Worm (Caenorhabditis elegans) whole organism, young adult: ENCODE data around the gene prx-10.
A peak's percentile ranks its signal among the peaks of the same experiment; 100 is the strongest.

Source experiments
- C06A6.2 ChIP-seq: fragments of 200-800 bp; sonication (Bioruptor generic); conservative IDR thresholded peaks from 2 replicates; pipeline ENCODE4 v1.3.6; 2022; ENCODE audit warnings: missing genetic modification characterization, missing compliant biosample characterization
- D2030.7 ChIP-seq: fragments of 200-800 bp; sonication (Bioruptor generic); IDR thresholded peaks from 2 replicates; pipeline ENCODE4 v1.3.6; 2022; ENCODE audit warnings: missing genetic modification reagents, missing genetic modification characterization, missing compliant biosample characterization
- F10E7.11 ChIP-seq: sonication (generic microtip); optimal IDR thresholded peaks from 2 replicates; lab custom pipeline; 2017; ENCODE audit warnings: mild to moderate bottlenecking, missing genetic modification characterization, moderate library complexity, missing compliant biosample characterization
- F33H1.4 ChIP-seq: fragments of 200-800 bp; sonication (Bioruptor generic); IDR thresholded peaks from 2 replicates; pipeline ENCODE4 v1.3.6; 2022; ENCODE audit warnings: missing genetic modification reagents, missing genetic modification characterization, missing compliant biosample characterization
- F49E8.2 ChIP-seq: sonication (generic microtip); optimal IDR thresholded peaks from 3 replicates; lab custom pipeline; 2017; ENCODE audit warnings: missing genetic modification characterization, mild to moderate bottlenecking, missing compliant biosample characterization, antibody characterized with exemption, moderate library complexity; ENCODE audit not compliant: insufficient read depth
- Y79H2A.3 ChIP-seq: fragments of 200-800 bp; sonication (Bioruptor generic); conservative IDR thresholded peaks from 2 replicates; pipeline ENCODE4 v1.3.6; 2022; ENCODE audit warnings: missing genetic modification reagents, missing genetic modification characterization, missing compliant biosample characterization
- ZK185.1 ChIP-seq: sonication (generic microtip); optimal IDR thresholded peaks from 2 replicates; lab custom pipeline; 2016; ENCODE audit warnings: mild to moderate bottlenecking, missing genetic modification characterization, missing compliant biosample characterization; ENCODE audit not compliant: poor library complexity, severe bottlenecking
- attf-3 ChIP-seq: fragments of 200-800 bp; sonication (Bioruptor generic); conservative IDR thresholded peaks from 2 replicates; pipeline ENCODE4 v1.3.6; 2022; ENCODE audit warnings: missing genetic modification reagents, missing genetic modification characterization, missing compliant biosample characterization
- attf-5 ChIP-seq: fragments of 200-800 bp; sonication (Bioruptor generic); optimal IDR thresholded peaks from 2 replicates; lab custom pipeline; 2018; ENCODE audit warnings: mild to moderate bottlenecking, missing genetic modification characterization, missing compliant biosample characterization
- cebp-1 ChIP-seq, 2 experiments: fragments of 200-800 bp in 1 of 2; sonication (Bioruptor generic) in 1 of 2; sonication (generic microtip) in 1 of 2; IDR thresholded peaks in 1 of 2; optimal IDR thresholded peaks in 1 of 2; 2 replicates each; pipeline versions ENCODE4 v1.3.6 to Lab custom; 2017 to 2022; ENCODE audit warnings: missing compliant biosample characterization in 2 of 2, missing genetic modification characterization in 2 of 2, mild to moderate bottlenecking in 1 of 2, missing genetic modification reagents in 1 of 2, moderate library complexity in 1 of 2
- ceh-27 ChIP-seq: fragments of 200-800 bp; sonication (Bioruptor generic); optimal IDR thresholded peaks from 2 replicates; lab custom pipeline; 2018; ENCODE audit warnings: mild to moderate bottlenecking, missing genetic modification characterization, moderate library complexity, missing compliant biosample characterization
- ceh-58 ChIP-seq: fragments of 200-800 bp; sonication (Bioruptor generic); IDR thresholded peaks from 2 replicates; pipeline ENCODE4 v1.3.6; 2022; ENCODE audit warnings: missing genetic modification characterization, missing compliant biosample characterization
- chd-7 ChIP-seq: sonication (generic microtip); optimal IDR thresholded peaks from 2 replicates; lab custom pipeline; 2016; ENCODE audit warnings: mild to moderate bottlenecking, missing genetic modification characterization, moderate library complexity, missing compliant biosample characterization
- die-1 ChIP-seq: sonication (generic microtip); optimal IDR thresholded peaks from 2 replicates; lab custom pipeline; 2016; ENCODE audit warnings: missing genotype, mild to moderate bottlenecking, missing genetic modification characterization, missing compliant biosample characterization
- dox-1 ChIP-seq: fragments of 200-800 bp; sonication (Bioruptor generic); IDR thresholded peaks from 2 replicates; pipeline ENCODE4 v1.3.6; 2022; ENCODE audit warnings: missing genetic modification reagents, missing genetic modification characterization, missing compliant biosample characterization
- efl-1 ChIP-seq: fragments of 150-350 bp; optimal IDR thresholded peaks from 2 replicates; lab custom pipeline; 2014; ENCODE audit warnings: missing biosample characterization, missing genetic modification reagents, missing genetic modification characterization
- egl-18 ChIP-seq: fragments of 200-800 bp; sonication (Bioruptor generic); IDR thresholded peaks from 2 replicates; pipeline ENCODE4 v1.3.6; 2022; ENCODE audit warnings: missing genetic modification reagents, missing genetic modification characterization, missing compliant biosample characterization
- egl-44 ChIP-seq: fragments of 200-800 bp; sonication (Bioruptor generic); IDR thresholded peaks from 2 replicates; pipeline ENCODE4 v1.3.6; 2022; ENCODE audit warnings: missing genetic modification reagents, missing genetic modification characterization, missing compliant biosample characterization
- ekl-4 ChIP-seq: fragments of 200-800 bp; sonication (Bioruptor generic); IDR thresholded peaks from 2 replicates; pipeline ENCODE4 v1.3.6; 2022; ENCODE audit warnings: missing genetic modification reagents, missing genetic modification characterization, missing compliant biosample characterization
- hlh-12 ChIP-seq: sonication (generic microtip); optimal IDR thresholded peaks from 2 replicates; lab custom pipeline; 2016; ENCODE audit warnings: missing genetic modification characterization, missing compliant biosample characterization
- hmg-1.2 ChIP-seq: fragments of 200-800 bp; sonication (Bioruptor generic); IDR thresholded peaks from 2 replicates; pipeline ENCODE4 v1.3.6; 2022; ENCODE audit warnings: missing genetic modification reagents, missing genetic modification characterization, missing compliant biosample characterization
- hrde-1 ChIP-seq: sonication (generic microtip); optimal IDR thresholded peaks from 2 replicates; lab custom pipeline; 2016; ENCODE audit warnings: missing genetic modification characterization, mild to moderate bottlenecking, missing compliant biosample characterization, moderate library complexity, missing genotype, missing genetic modification reagents, borderline replicate concordance
- lin-26 ChIP-seq: fragments of 200-800 bp; sonication (Bioruptor generic); IDR thresholded peaks from 2 replicates; pipeline ENCODE4 v1.3.6; 2022; ENCODE audit warnings: missing genetic modification reagents, missing genetic modification characterization, missing compliant biosample characterization
- lin-35 ChIP-seq, 3 experiments: fragments of 150-350 bp in 2 of 3; sonication (generic microtip) in 1 of 3; optimal IDR thresholded peaks; 2 replicates each; lab custom pipeline; 2014 to 2018; ENCODE audit warnings: missing biosample characterization in 3 of 3, missing genetic modification characterization in 3 of 3, missing genetic modification reagents in 3 of 3
- lin-40 ChIP-seq: sonication (generic microtip); optimal IDR thresholded peaks from 2 replicates; lab custom pipeline; 2016; ENCODE audit warnings: missing genetic modification characterization, mild to moderate bottlenecking, missing compliant biosample characterization, missing genotype, missing genetic modification reagents
- madf-3 ChIP-seq: fragments of 200-800 bp; sonication (Bioruptor generic); IDR thresholded peaks from 2 replicates; pipeline ENCODE4 v1.3.6; 2022; ENCODE audit warnings: missing genetic modification reagents, missing genetic modification characterization, missing compliant biosample characterization
- madf-6 ChIP-seq: fragments of 200-800 bp; sonication (Bioruptor generic); IDR thresholded peaks from 2 replicates; pipeline ENCODE4 v1.3.6; 2022; ENCODE audit warnings: missing genetic modification reagents, missing genetic modification characterization, missing compliant biosample characterization
- nfyb-1 ChIP-seq: fragments of 200-800 bp; sonication (Bioruptor generic); IDR thresholded peaks from 2 replicates; pipeline ENCODE4 v1.3.6; 2022; ENCODE audit warnings: missing genetic modification reagents, missing genetic modification characterization, missing compliant biosample characterization
- nhr-179 ChIP-seq: sonication (generic microtip); optimal IDR thresholded peaks from 2 replicates; lab custom pipeline; 2016; ENCODE audit warnings: mild to moderate bottlenecking, missing genetic modification characterization, missing compliant biosample characterization
- nhr-80 ChIP-seq: sonication (generic microtip); optimal IDR thresholded peaks from 2 replicates; lab custom pipeline; 2016; ENCODE audit warnings: missing genetic modification characterization, missing compliant biosample characterization
- rcor-1 ChIP-seq: fragments of 200-800 bp; sonication (Bioruptor generic); IDR thresholded peaks from 2 replicates; pipeline ENCODE4 v1.3.6; 2022; ENCODE audit warnings: missing genetic modification reagents, missing genetic modification characterization, missing compliant biosample characterization
- repo-1 ChIP-seq: sonication (generic microtip); optimal IDR thresholded peaks from 2 replicates; lab custom pipeline; 2017; ENCODE audit warnings: mild to moderate bottlenecking, missing genetic modification characterization, missing compliant biosample characterization
- rpc-1 ChIP-seq, 2 experiments: fragments of 150-350 bp in 1 of 2; sonication (generic microtip) in 1 of 2; optimal IDR thresholded peaks; 2 replicates each; lab custom pipeline; 2014 to 2018; ENCODE audit warnings: missing biosample characterization in 1 of 2, missing genetic modification characterization in 1 of 2, missing genetic modification reagents in 1 of 2, missing genotype in 1 of 2
- snpc-3.4 ChIP-seq: sonication (generic microtip); optimal IDR thresholded peaks from 2 replicates; lab custom pipeline; 2017; ENCODE audit warnings: missing genetic modification characterization, mild to moderate bottlenecking, missing compliant biosample characterization, antibody characterized with exemption, moderate library complexity, missing genotype, missing genetic modification reagents
- snpc-4 ChIP-seq, 5 experiments: fragments of 150-350 bp in 1 of 5; sonication (generic microtip) in 4 of 5; optimal IDR thresholded peaks; 2 replicates each; lab custom pipeline; 2014 to 2018; ENCODE audit warnings: missing genetic modification characterization in 5 of 5, missing biosample characterization in 3 of 5, antibody characterized with exemption in 2 of 5, mild to moderate bottlenecking in 2 of 5, missing compliant biosample characterization in 2 of 5, missing genotype in 2 of 5, moderate library complexity in 2 of 5, missing genetic modification reagents in 1 of 5
- tbp1 ChIP-seq: fragments of 200-800 bp; sonication (Bioruptor generic); optimal IDR thresholded peaks from 2 replicates; lab custom pipeline; 2018; ENCODE audit warnings: mild to moderate bottlenecking, missing genetic modification characterization, missing compliant biosample characterization
- tlf-1 ChIP-seq: fragments of 200-800 bp; sonication (Bioruptor generic); optimal IDR thresholded peaks from 2 replicates; lab custom pipeline; 2018; ENCODE audit warnings: mild to moderate bottlenecking, missing genetic modification characterization, missing compliant biosample characterization
- unc-130 ChIP-seq: sonication (generic microtip); optimal IDR thresholded peaks from 2 replicates; lab custom pipeline; 2016; ENCODE audit warnings: missing genetic modification reagents, missing genetic modification characterization, missing compliant biosample characterization
- zfh-2 ChIP-seq: fragments of 200-800 bp; sonication (Bioruptor generic); conservative IDR thresholded peaks from 2 replicates; pipeline ENCODE4 v1.3.6; 2022; ENCODE audit warnings: missing genetic modification reagents, missing genetic modification characterization, missing compliant biosample characterization
- ztf-26 ChIP-seq: sonication (generic microtip); optimal IDR thresholded peaks from 2 replicates; lab custom pipeline; 2017; ENCODE audit warnings: missing genetic modification characterization, missing compliant biosample characterization
- ztf-28 ChIP-seq: fragments of 200-800 bp; sonication (Bioruptor generic); IDR thresholded peaks from 2 replicates; pipeline ENCODE4 v1.3.6; 2022; ENCODE audit warnings: missing genetic modification reagents, missing genetic modification characterization, missing compliant biosample characterization

The prx-10 gene

DNA sequence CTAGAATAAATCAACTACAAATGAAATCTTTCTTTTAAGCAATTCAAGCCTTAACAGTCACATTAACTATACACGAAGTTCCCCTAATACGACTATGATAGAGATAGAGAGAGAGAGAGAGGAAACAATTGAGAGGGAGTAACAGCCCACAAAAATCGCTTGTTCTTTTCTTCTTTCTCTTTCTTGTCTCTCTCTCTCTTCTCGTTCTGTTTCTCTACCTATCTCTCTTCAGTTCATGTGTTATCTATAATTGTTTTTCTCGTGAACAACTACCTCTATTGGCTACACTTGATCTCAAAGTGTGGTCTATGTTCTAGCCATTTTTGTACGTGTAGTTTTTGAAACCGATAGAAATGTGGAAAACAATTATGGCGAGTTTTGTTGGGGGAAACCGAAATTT, 33.6 kb upstream of the prx-10 start:
- TF ChIP-seq rcor-1 (GFP tag; lab: Robert Waterston, UW) (no peak), ztf-26 (tag; lab: Kevin White, UChicago) (no peak), ekl-4 (GFP tag; lab: Robert Waterston, UW) (0 out of 2 replicates have a peak, but pooled peaks have one; percentile 57), die-1 (tag; lab: Kevin White, UChicago) (peak; percentile 17), chd-7 (tag; lab: Kevin White, UChicago) (no peak), attf-5 (GFP tag; lab: Kevin White, UChicago) (peak; percentile 49), Y79H2A.3 (GFP tag; lab: Robert Waterston, UW) (no peak), ztf-28 (GFP tag; lab: Robert Waterston, UW) (no peak), zfh-2 (GFP tag; lab: Robert Waterston, UW) (no peak), tbp1 (GFP tag; lab: Kevin White, UChicago) (peak; percentile 15), cebp-1 (GFP tag; IDR thresholded peaks at IDR 0.05; lab: Robert Waterston, UW) (no peak), cebp-1 (tag; optimal IDR thresholded peaks at IDR 0.05; lab: Kevin White, UChicago) (peak; percentile 43), nhr-80 (tag; lab: Kevin White, UChicago) (peak; percentile 66), egl-44 (GFP tag; lab: Robert Waterston, UW) (no peak), F49E8.2 (no peak), F33H1.4 (GFP tag; lab: Robert Waterston, UW) (no peak), dox-1 (GFP tag; lab: Robert Waterston, UW) (0 out of 2 replicates have a peak, but pooled peaks have one; percentile 44), hmg-1.2 (peak; percentile 47; the same call in 1 of the 2 replicates), ZK185.1 (tag; lab: Kevin White, UChicago) (peak; percentile 42), tlf-1 (peak; percentile 18), ceh-27 (GFP tag; lab: Kevin White, UChicago) (peak; percentile 47), lin-35 (GFP tag; optimal IDR thresholded peaks at IDR 0.05; lab: Kevin White, UChicago) (peak in 1 of 3 experiments; percentile 7), snpc-4 (GFP tag; optimal IDR thresholded peaks at IDR 0.05; lab: Kevin White, UChicago) (no peak), snpc-4 (tag; optimal IDR thresholded peaks at IDR 0.05; lab: Kevin White, UChicago) (peak in 2 of 4 experiments; percentile 18 to 20), rpc-1 (optimal IDR thresholded peaks at IDR 0.05; lab: Kevin White, UChicago) (no peak), rpc-1 (tag; optimal IDR thresholded peaks at IDR 0.05; lab: Kevin White, UChicago) (no peak), lin-26 (GFP tag; lab: Robert Waterston, UW) (no peak), lin-40 (tag; lab: Kevin White, UChicago) (peak; percentile 70), attf-3 (GFP tag; lab: Robert Waterston, UW) (no peak)

DNA sequence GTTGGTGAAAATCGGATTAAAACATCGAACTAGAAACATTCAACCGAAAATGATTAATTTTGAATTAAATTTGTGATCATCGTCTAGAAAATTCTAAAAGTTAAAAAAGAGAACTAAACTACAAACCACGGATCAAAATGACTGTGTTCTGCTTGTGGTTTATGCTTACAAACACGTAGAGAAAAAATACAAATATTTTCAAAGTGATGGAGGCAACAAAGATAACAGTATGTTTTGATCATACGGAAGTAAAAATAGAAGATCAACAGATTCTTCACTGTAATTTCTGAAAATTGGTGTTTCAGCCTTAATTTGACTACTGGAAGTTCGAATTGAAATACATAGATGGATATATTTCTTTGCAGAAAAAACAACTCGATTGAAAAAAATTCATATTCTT, 32.9 kb upstream of the prx-10 start:
- TF ChIP-seq egl-18 (GFP tag; lab: Robert Waterston, UW) (no peak), chd-7 (tag; lab: Kevin White, UChicago) (no peak), efl-1 (GFP tag; lab: Kevin White, UChicago) (no peak), snpc-3.4 (tag; lab: Kevin White, UChicago) (no peak), nfyb-1 (0 out of 2 replicates have a peak, but pooled peaks have one; percentile 29), ztf-28 (GFP tag; lab: Robert Waterston, UW) (no peak), snpc-4 (GFP tag; optimal IDR thresholded peaks at IDR 0.05; lab: Kevin White, UChicago) (no peak), snpc-4 (tag; optimal IDR thresholded peaks at IDR 0.05; lab: Kevin White, UChicago) (no peak), madf-3 (0 out of 2 replicates have a peak, but pooled peaks have one; percentile 59), hlh-12 (tag; lab: Kevin White, UChicago) (no peak), unc-130 (peak; percentile 40), madf-6 (GFP tag; lab: Robert Waterston, UW) (0 out of 2 replicates have a peak, but pooled peaks have one; percentile 20), F10E7.11 (tag; lab: Kevin White, UChicago) (no peak), C06A6.2 (GFP tag; lab: Robert Waterston, UW) (no peak), hmg-1.2 (no peak), nhr-80 (tag; lab: Kevin White, UChicago) (no peak), nhr-179 (tag; lab: Kevin White, UChicago) (no peak), F49E8.2 (peak; percentile 45), tlf-1 (no peak), D2030.7 (no peak), egl-44 (GFP tag; lab: Robert Waterston, UW) (no peak), repo-1 (no peak), ceh-58 (GFP tag; lab: Robert Waterston, UW) (no peak), hrde-1 (tag; lab: Kevin White, UChicago) (peak; percentile 84)
